Worm (Caenorhabditis elegans) whole organism, early embryonic: ENCODE data around the gene K01A12.3.

Source experiments
- B0310.2 ChIP-seq: sonication (generic microtip); optimal IDR thresholded peaks from 2 replicates; lab custom pipeline; 2016; ENCODE audit warnings: mild to moderate bottlenecking, missing genetic modification characterization, missing compliant biosample characterization
- F13C5.2 ChIP-seq: sonication (generic microtip); optimal IDR thresholded peaks from 2 replicates; lab custom pipeline; 2017; ENCODE audit warnings: mild to moderate bottlenecking, missing genetic modification characterization, inconsistent platforms, missing compliant biosample characterization
- aly-1 ChIP-seq: sonication (generic microtip); optimal IDR thresholded peaks from 2 replicates; lab custom pipeline; 2016; ENCODE audit warnings: missing genetic modification characterization, missing compliant biosample characterization
- ama-1 ChIP-seq: fragments of 150-350 bp; optimal IDR thresholded peaks from 2 replicates; lab custom pipeline; 2014
- ceh-13 ChIP-seq: fragments of 200-800 bp; sonication (Bioruptor generic); optimal IDR thresholded peaks from 2 replicates; lab custom pipeline; 2018; ENCODE audit warnings: mild to moderate bottlenecking, missing genetic modification characterization, missing compliant biosample characterization
- ceh-36 ChIP-seq: sonication (generic microtip); optimal IDR thresholded peaks from 2 replicates; lab custom pipeline; 2016; ENCODE audit warnings: missing genetic modification characterization, inconsistent platforms, missing compliant biosample characterization
- ets-7 ChIP-seq: sonication (generic microtip); optimal IDR thresholded peaks from 2 replicates; lab custom pipeline; 2016; ENCODE audit warnings: missing genotype, missing genetic modification characterization, missing compliant biosample characterization
- flt-1 ChIP-seq: fragments of 200-800 bp; sonication (Bioruptor generic); IDR thresholded peaks from 2 replicates; pipeline ENCODE4 v1.3.6; 2022; ENCODE audit warnings: missing genetic modification characterization, missing compliant biosample characterization
- hmbx-1 ChIP-seq: sonication (generic microtip); optimal IDR thresholded peaks from 2 replicates; lab custom pipeline; 2016; ENCODE audit warnings: mild to moderate bottlenecking, missing genetic modification characterization, missing compliant biosample characterization
- hmg-4 ChIP-seq: fragments of 200-800 bp; sonication (Bioruptor generic); optimal IDR thresholded peaks from 2 replicates; lab custom pipeline; 2018; ENCODE audit warnings: mild to moderate bottlenecking, missing genetic modification characterization, missing compliant biosample characterization
- hnd-1 ChIP-seq: sonication (generic microtip); optimal IDR thresholded peaks from 2 replicates; lab custom pipeline; 2016; ENCODE audit warnings: missing genetic modification characterization, missing compliant biosample characterization
- pes-1 ChIP-seq: fragments of 200-800 bp; sonication (Bioruptor generic); IDR thresholded peaks from 2 replicates; pipeline ENCODE4 v1.3.6; 2022; ENCODE audit warnings: missing genetic modification reagents, missing genetic modification characterization, missing compliant biosample characterization
- scrt-1 ChIP-seq: fragments of 200-800 bp; sonication (Bioruptor generic); IDR thresholded peaks from 2 replicates; pipeline ENCODE4 v1.3.6; 2022; ENCODE audit warnings: missing genetic modification characterization, missing compliant biosample characterization
- sea-1 ChIP-seq: fragments of 200-800 bp; sonication (Bioruptor generic); conservative IDR thresholded peaks from 2 replicates; pipeline ENCODE4 v1.3.6; 2022; ENCODE audit warnings: missing genetic modification characterization, missing compliant biosample characterization
- tbx-11 ChIP-seq: fragments of 200-800 bp; sonication (Bioruptor generic); IDR thresholded peaks from 2 replicates; pipeline ENCODE4 v1.3.6; 2022; ENCODE audit warnings: missing genetic modification characterization, missing compliant biosample characterization
- tbx-37 ChIP-seq: fragments of 200-800 bp; sonication (Bioruptor generic); conservative IDR thresholded peaks from 2 replicates; pipeline ENCODE4 v1.3.6; 2022; ENCODE audit warnings: missing genetic modification reagents, missing genetic modification characterization, missing compliant biosample characterization
- tra-4 ChIP-seq: sonication (generic microtip); optimal IDR thresholded peaks from 2 replicates; lab custom pipeline; 2017; ENCODE audit warnings: missing genetic modification characterization, missing compliant biosample characterization

K01A12.3 gene

ce11 chrX:8584825-8585384 is 40.1 kb downstream of the K01A12.3 start:
- TF ChIP-seq ama-1 (lab: Kevin White, UChicago) = no peak
- TF ChIP-seq sea-1 (GFP tag; lab: Robert Waterston, UW) = no peak
- TF ChIP-seq B0310.2 = no peak
- no peak for TF ChIP-seq ets-7 (tag; lab: Kevin White, UChicago)
- no peak for TF ChIP-seq tra-4
- TF ChIP-seq hmg-4 (GFP tag; lab: Kevin White, UChicago) = no peak
- no peak for TF ChIP-seq flt-1
- no peak for TF ChIP-seq tbx-11 (GFP tag; lab: Robert Waterston, UW)
- no peak for TF ChIP-seq hmbx-1 (tag; lab: Kevin White, UChicago)
- no peak for TF ChIP-seq F13C5.2
- no peak for TF ChIP-seq scrt-1 (GFP tag; lab: Robert Waterston, UW)
- TF ChIP-seq hnd-1 (tag; lab: Kevin White, UChicago) = no peak
- no peak for TF ChIP-seq ceh-13 (GFP tag; lab: Kevin White, UChicago)
- TF ChIP-seq pes-1 (GFP tag; lab: Robert Waterston, UW) = no peak

ce11 chrX:8582767-8583360 is 42.1 kb downstream of the K01A12.3 start:
- TF ChIP-seq ceh-13 (GFP tag; lab: Kevin White, UChicago) (no peak), F13C5.2 (no peak), B0310.2 (no peak), hmg-4 (GFP tag; lab: Kevin White, UChicago) (no peak), sea-1 (GFP tag; lab: Robert Waterston, UW) (no peak), aly-1 (tag; lab: Kevin White, UChicago) (no peak), tbx-37 (GFP tag; lab: Robert Waterston, UW) (no peak), tbx-11 (GFP tag; lab: Robert Waterston, UW) (no peak), hmbx-1 (tag; lab: Kevin White, UChicago) (no peak), tra-4 (no peak), pes-1 (GFP tag; lab: Robert Waterston, UW) (no peak)

ce11 chrX:8581447-8581846 is 43.5 kb downstream of the K01A12.3 start, which contains the start of gene F18E9.8:
Gene F18E9.8, minus strand, starts transcription at chrX:8581547.
- TF ChIP-seq B0310.2 = no peak

ce11 chrX:8580217-8580616 is 44.8 kb downstream of the K01A12.3 start, which contains the start of gene F18E9.4:
Gene F18E9.4, plus strand, starts transcription at chrX:8580517.
- TF ChIP-seq hmg-4 (GFP tag; lab: Kevin White, UChicago) (no peak), tbx-37 (GFP tag; lab: Robert Waterston, UW) (no peak), scrt-1 (GFP tag; lab: Robert Waterston, UW) (no peak), pes-1 (GFP tag; lab: Robert Waterston, UW) (no peak), tra-4 (no peak), sea-1 (GFP tag; lab: Robert Waterston, UW) (no peak), hmbx-1 (tag; lab: Kevin White, UChicago) (no peak), tbx-11 (GFP tag; lab: Robert Waterston, UW) (no peak), F13C5.2 (no peak), aly-1 (tag; lab: Kevin White, UChicago) (no peak), ama-1 (lab: Kevin White, UChicago) (no peak), B0310.2 (no peak), ceh-36 (tag; lab: Kevin White, UChicago) (no peak), flt-1 (no peak), ceh-13 (GFP tag; lab: Kevin White, UChicago) (no peak), ets-7 (tag; lab: Kevin White, UChicago) (no peak), hnd-1 (tag; lab: Kevin White, UChicago) (no peak)

- TF ChIP-seq aly-1 (tag; lab: Kevin White, UChicago) = no peak
- TF ChIP-seq B0310.2 = no peak
These were observed 53.9 kb downstream of the K01A12.3 start, which contains the start of gene jmjd-3.1 for ce11 chrX:8570997-8571517. Gene jmjd-3.1, plus strand, starts transcription at chrX:8571047.
